Worm (Caenorhabditis elegans) whole organism, L1 larva: Measurements from ENCODE around the gene acd-3.

Source experiments
- elt-2 ChIP-seq: sonication (generic microtip); optimal IDR thresholded peaks from 2 replicates; lab custom pipeline; 2016; ENCODE audit warnings: missing genetic modification characterization, mild to moderate bottlenecking, inconsistent platforms, missing compliant biosample characterization, missing genetic modification reagents
- skn-1 ChIP-seq: fragments of 150-350 bp; optimal IDR thresholded peaks from 2 replicates; lab custom pipeline; 2014; ENCODE audit warnings: missing biosample characterization, missing genetic modification characterization

- TF ChIP-seq elt-2 (tag; lab: Kevin White, UChicago), result no peak
- TF ChIP-seq skn-1 (tag; lab: Kevin White, UChicago), result no peak
Measured at ce11 chrX:14872817-14873469, 23.9 kb downstream of the acd-3 start, which contains the start of gene F31F6.3.
